Worm (Caenorhabditis elegans) whole organism, L2 larva: ENCODE data around the gene glrx-5.

Experiments used
- C34F6.9 ChIP-seq: fragments of 150-350 bp; optimal IDR thresholded peaks from 2 replicates; lab custom pipeline; 2014; ENCODE audit warnings: missing biosample characterization, missing genetic modification characterization
- R02D3.7 ChIP-seq: fragments of 150-350 bp; optimal IDR thresholded peaks from 2 replicates; lab custom pipeline; 2014; ENCODE audit warnings: missing biosample characterization, missing genetic modification characterization
- Y55F3AM.14 ChIP-seq: fragments of 200-800 bp; sonication (Bioruptor generic); optimal IDR thresholded peaks from 2 replicates; lab custom pipeline; 2018; ENCODE audit warnings: mild to moderate bottlenecking, missing genetic modification characterization, missing compliant biosample characterization
- ZK546.5 ChIP-seq: sonication (generic microtip); optimal IDR thresholded peaks from 2 replicates; lab custom pipeline; 2017; ENCODE audit warnings: missing biosample characterization, missing genetic modification characterization
- aly-2 ChIP-seq: fragments of 150-350 bp; optimal IDR thresholded peaks from 2 replicates; lab custom pipeline; 2014; ENCODE audit warnings: missing biosample characterization, missing genetic modification characterization
- ama-1 ChIP-seq: fragments of 150-350 bp; optimal IDR thresholded peaks from 2 replicates; lab custom pipeline; 2018; ENCODE audit warnings: inconsistent platforms
- blmp-1 ChIP-seq: sonication (generic microtip); optimal IDR thresholded peaks from 2 replicates; lab custom pipeline; 2017; ENCODE audit warnings: missing genetic modification characterization, mild to moderate bottlenecking, missing compliant biosample characterization, antibody characterized with exemption, moderate library complexity; ENCODE audit not compliant: insufficient read depth
- ceh-16 ChIP-seq: fragments of 150-350 bp; optimal IDR thresholded peaks from 2 replicates; lab custom pipeline; 2014; ENCODE audit warnings: missing biosample characterization, missing genetic modification characterization
- crh-2 ChIP-seq: sonication (generic microtip); optimal IDR thresholded peaks from 2 replicates; lab custom pipeline; 2017; ENCODE audit warnings: missing biosample characterization, missing genetic modification characterization
- dmd-4 ChIP-seq: sonication (generic microtip); optimal IDR thresholded peaks from 2 replicates; lab custom pipeline; 2017; ENCODE audit warnings: missing biosample characterization, missing genetic modification characterization
- egl-27 ChIP-seq: sonication (generic microtip); optimal IDR thresholded peaks from 3 replicates; lab custom pipeline; 2017; ENCODE audit warnings: missing biosample characterization, missing genetic modification reagents, missing genetic modification characterization
- elt-1 ChIP-seq: fragments of 150-350 bp; optimal IDR thresholded peaks from 2 replicates; lab custom pipeline; 2014; ENCODE audit warnings: missing biosample characterization, missing genetic modification characterization
- fos-1 ChIP-seq: fragments of 150-350 bp; optimal IDR thresholded peaks from 2 replicates; lab custom pipeline; 2014; ENCODE audit warnings: missing biosample characterization, missing genetic modification characterization
- lin-11 ChIP-seq: fragments of 150-350 bp; sonication (generic microtip); optimal IDR thresholded peaks from 2 replicates; lab custom pipeline; 2014; ENCODE audit warnings: missing biosample characterization, missing genetic modification characterization, inconsistent platforms, mixed read lengths
- lin-13 ChIP-seq: fragments of 150-350 bp; optimal IDR thresholded peaks from 2 replicates; lab custom pipeline; 2014; ENCODE audit warnings: missing biosample characterization, missing genetic modification reagents, missing genetic modification characterization
- lin-39 ChIP-seq: fragments of 150-350 bp; optimal IDR thresholded peaks from 2 replicates; lab custom pipeline; 2014; ENCODE audit warnings: missing biosample characterization, missing genetic modification reagents, missing genetic modification characterization
- lsy-2 ChIP-seq, 2 experiments: fragments of 150-350 bp in 1 of 2; sonication (generic microtip) in 1 of 2; optimal IDR thresholded peaks; 2 replicates each; lab custom pipeline; 2014 to 2017; ENCODE audit warnings: missing biosample characterization in 2 of 2, missing genetic modification characterization in 2 of 2
- mab-5 ChIP-seq: fragments of 150-350 bp; optimal IDR thresholded peaks from 2 replicates; lab custom pipeline; 2014; ENCODE audit warnings: missing biosample characterization, missing genetic modification characterization
- mbf-1 ChIP-seq: sonication (generic microtip); optimal IDR thresholded peaks from 2 replicates; lab custom pipeline; 2017; ENCODE audit warnings: missing biosample characterization, missing genetic modification characterization
- mdl-1 ChIP-seq, 2 experiments: fragments of 150-350 bp in 1 of 2; sonication (generic microtip) in 1 of 2; optimal IDR thresholded peaks; 2 replicates each; lab custom pipeline; 2017; ENCODE audit warnings: missing biosample characterization in 2 of 2, missing genetic modification characterization in 2 of 2
- nhr-10 ChIP-seq: sonication (generic microtip); optimal IDR thresholded peaks from 2 replicates; lab custom pipeline; 2017; ENCODE audit warnings: missing biosample characterization, missing genetic modification characterization
- nhr-11 ChIP-seq: fragments of 150-350 bp; optimal IDR thresholded peaks from 2 replicates; lab custom pipeline; 2014; ENCODE audit warnings: missing biosample characterization, missing genetic modification characterization
- nhr-129 ChIP-seq: fragments of 150-350 bp; optimal IDR thresholded peaks from 2 replicates; lab custom pipeline; 2014; ENCODE audit warnings: missing biosample characterization, missing genetic modification characterization
- nhr-21 ChIP-seq: fragments of 150-350 bp; optimal IDR thresholded peaks from 2 replicates; lab custom pipeline; 2014; ENCODE audit warnings: missing biosample characterization, missing genetic modification characterization
- nhr-23 ChIP-seq: fragments of 150-350 bp; optimal IDR thresholded peaks from 2 replicates; lab custom pipeline; 2014; ENCODE audit warnings: missing biosample characterization, missing genetic modification reagents, missing genetic modification characterization
- nhr-237 ChIP-seq: fragments of 150-350 bp; optimal IDR thresholded peaks from 2 replicates; lab custom pipeline; 2014; ENCODE audit warnings: missing biosample characterization, missing genetic modification characterization
- nhr-25 ChIP-seq: fragments of 150-350 bp; sonication (generic microtip); optimal IDR thresholded peaks from 3 replicates; lab custom pipeline; 2014; ENCODE audit warnings: missing biosample characterization, missing genetic modification characterization
- nhr-6 ChIP-seq: fragments of 150-350 bp; optimal IDR thresholded peaks from 2 replicates; lab custom pipeline; 2014; ENCODE audit warnings: missing biosample characterization, missing genetic modification characterization
- nhr-77 ChIP-seq: fragments of 150-350 bp; optimal IDR thresholded peaks from 2 replicates; lab custom pipeline; 2014; ENCODE audit warnings: missing biosample characterization, missing genetic modification characterization
- peb-1 ChIP-seq: fragments of 150-350 bp; optimal IDR thresholded peaks from 2 replicates; lab custom pipeline; 2014; ENCODE audit warnings: missing biosample characterization, missing genetic modification characterization
- sem-4 ChIP-seq: fragments of 150-350 bp; optimal IDR thresholded peaks from 2 replicates; lab custom pipeline; 2014; ENCODE audit warnings: missing biosample characterization, missing genetic modification reagents, missing genetic modification characterization
- skn-1 ChIP-seq: sonication (generic microtip); optimal IDR thresholded peaks from 2 replicates; lab custom pipeline; 2017; ENCODE audit warnings: missing biosample characterization, missing genetic modification characterization
- sma-3 ChIP-seq: sonication (generic microtip); optimal IDR thresholded peaks from 2 replicates; lab custom pipeline; 2016; ENCODE audit warnings: missing genetic modification reagents, missing genetic modification characterization, missing compliant biosample characterization
- unc-39 ChIP-seq: fragments of 150-350 bp; optimal IDR thresholded peaks from 2 replicates; lab custom pipeline; 2014; ENCODE audit warnings: missing biosample characterization, missing genetic modification characterization
- unc-55 ChIP-seq: fragments of 150-350 bp; sonication (generic microtip); optimal IDR thresholded peaks from 3 replicates; lab custom pipeline; 2014; ENCODE audit warnings: missing biosample characterization, missing genetic modification reagents, missing genetic modification characterization
- zag-1 ChIP-seq: fragments of 150-350 bp; optimal IDR thresholded peaks from 2 replicates; lab custom pipeline; 2014; ENCODE audit warnings: missing biosample characterization, missing genetic modification characterization
- ztf-1 ChIP-seq: fragments of 200-800 bp; sonication (Bioruptor generic); conservative IDR thresholded peaks from 2 replicates; pipeline ENCODE4 v1.3.6; 2022; ENCODE audit warnings: missing genetic modification characterization, missing compliant biosample characterization
- ztf-4 ChIP-seq: fragments of 150-350 bp; optimal IDR thresholded peaks from 2 replicates; lab custom pipeline; 2014; ENCODE audit warnings: missing biosample characterization, missing genetic modification characterization

Gene glrx-5

ce11 chrIII:12367891-12368290, 5.8 kb downstream of the glrx-5 start:
- TF ChIP-seq nhr-23 (tag; lab: Kevin White, UChicago) (no peak), nhr-6 (tag; lab: Kevin White, UChicago) (no peak), elt-1 (tag; lab: Kevin White, UChicago) (no peak), nhr-21 (tag; lab: Kevin White, UChicago) (no peak), unc-39 (tag; lab: Kevin White, UChicago) (no peak), ZK546.5 (tag; lab: Kevin White, UChicago) (no peak), unc-55 (GFP tag; lab: Kevin White, UChicago) (no peak), nhr-25 (tag; lab: Kevin White, UChicago) (no peak), dmd-4 (tag; lab: Kevin White, UChicago) (no peak), C34F6.9 (tag; lab: Kevin White, UChicago) (no peak), ceh-16 (tag; lab: Kevin White, UChicago) (no peak), mbf-1 (tag; lab: Kevin White, UChicago) (no peak), nhr-237 (tag; lab: Kevin White, UChicago) (no peak), zag-1 (tag; lab: Kevin White, UChicago) (no peak), ztf-4 (tag; lab: Kevin White, UChicago) (no peak), skn-1 (tag; lab: Kevin White, UChicago) (no peak), lsy-2 (tag; optimal IDR thresholded peaks at IDR 0.05; lab: Kevin White, UChicago) (no peak), blmp-1 (tag; lab: Kevin White, UChicago) (no peak), mdl-1 (tag; optimal IDR thresholded peaks at IDR 0.05; lab: Kevin White, UChicago) (no peak)

ce11 chrIII:12366989-12367557, 6.6 kb downstream of the glrx-5 start, which contains the start of gene Y75B8A.33:
TSS of gene Y75B8A.33 (minus strand) at chrIII:12367373.
- peak; percentile 23 for TF ChIP-seq sem-4 (tag; lab: Kevin White, UChicago)
- no peak for TF ChIP-seq nhr-10 (tag; lab: Kevin White, UChicago)
- TF ChIP-seq nhr-23 (tag; lab: Kevin White, UChicago) = no peak
- TF ChIP-seq ama-1 (lab: Kevin White, UChicago) = peak; percentile 69
- peak; percentile 40 for TF ChIP-seq lin-13
- TF ChIP-seq C34F6.9 (tag; lab: Kevin White, UChicago) = no peak
- TF ChIP-seq lin-11 (tag; lab: Kevin White, UChicago) = no peak
- peak in 1 of 2 experiments; percentile 24 for TF ChIP-seq lsy-2 (tag; optimal IDR thresholded peaks at IDR 0.05; lab: Kevin White, UChicago)
- no peak for TF ChIP-seq egl-27

- no peak for TF ChIP-seq peb-1 (tag; lab: Kevin White, UChicago)
- TF ChIP-seq zag-1 (tag; lab: Kevin White, UChicago) = no peak
- no peak for TF ChIP-seq ceh-16 (tag; lab: Kevin White, UChicago)
- no peak for TF ChIP-seq sem-4 (tag; lab: Kevin White, UChicago)
- TF ChIP-seq nhr-11 (tag; lab: Kevin White, UChicago) = no peak
- TF ChIP-seq elt-1 (tag; lab: Kevin White, UChicago) = no peak
- no peak for TF ChIP-seq ztf-1 (GFP tag; lab: Robert Waterston, UW)
- no peak for TF ChIP-seq nhr-129 (tag; lab: Kevin White, UChicago)
- TF ChIP-seq mbf-1 (tag; lab: Kevin White, UChicago) = no peak
- TF ChIP-seq egl-27 = no peak
- no peak for TF ChIP-seq lin-11 (tag; lab: Kevin White, UChicago)
- no peak for TF ChIP-seq ama-1 (lab: Kevin White, UChicago)
- TF ChIP-seq mdl-1 (tag; optimal IDR thresholded peaks at IDR 0.05; lab: Kevin White, UChicago) = no peak
- TF ChIP-seq R02D3.7 (tag; lab: Kevin White, UChicago) = no peak
- no peak for TF ChIP-seq aly-2
- TF ChIP-seq Y55F3AM.14 (GFP tag; lab: Kevin White, UChicago) = no peak
Measured at ce11 chrIII:12359265-12359664, 14.4 kb downstream of the glrx-5 start, which contains the start of gene Y75B8A.34. TSS of gene Y75B8A.34 (plus strand) at chrIII:12359565.

- TF ChIP-seq nhr-237 (tag; lab: Kevin White, UChicago) = no peak
- no peak for TF ChIP-seq blmp-1 (tag; lab: Kevin White, UChicago)
- TF ChIP-seq R02D3.7 (tag; lab: Kevin White, UChicago) = no peak
- no peak for TF ChIP-seq mbf-1 (tag; lab: Kevin White, UChicago)
- no peak for TF ChIP-seq nhr-6 (tag; lab: Kevin White, UChicago)
- TF ChIP-seq egl-27 = no peak
- TF ChIP-seq sma-3 = no peak
- TF ChIP-seq ceh-16 (tag; lab: Kevin White, UChicago) = no peak
- no peak for TF ChIP-seq fos-1 (tag; lab: Kevin White, UChicago)
- TF ChIP-seq mab-5 = no peak
- TF ChIP-seq nhr-21 (tag; lab: Kevin White, UChicago) = no peak
- TF ChIP-seq nhr-77 = no peak
- no peak for TF ChIP-seq ztf-1 (GFP tag; lab: Robert Waterston, UW)
- no peak for TF ChIP-seq lin-39 (tag; lab: Kevin White, UChicago)
- TF ChIP-seq mdl-1 (tag; optimal IDR thresholded peaks at IDR 0.05; lab: Kevin White, UChicago) = no peak
- TF ChIP-seq crh-2 (tag; lab: Kevin White, UChicago) = no peak
- no peak for TF ChIP-seq sem-4 (tag; lab: Kevin White, UChicago)
- TF ChIP-seq nhr-129 (tag; lab: Kevin White, UChicago) = no peak
- TF ChIP-seq, all 48 proteins: peak for 0
Measured at ce11 chrIII:12358461-12358860, 15.2 kb downstream of the glrx-5 start, which contains the start of gene Y75B8A.32. TSS of gene Y75B8A.32 (minus strand) at chrIII:12358561.
